Worm (Caenorhabditis elegans) whole organism, L4 larva: ENCODE data around the gene R06F6.12.

ENCODE experiments used
- ceh-62 ChIP-seq: sonication (generic microtip); optimal IDR thresholded peaks from 2 replicates; lab custom pipeline; 2017; ENCODE audit warnings: missing biosample characterization, missing genetic modification characterization
- cey-2 ChIP-seq: sonication (generic microtip); optimal IDR thresholded peaks from 3 replicates; lab custom pipeline; 2017; ENCODE audit warnings: missing genetic modification characterization, mild to moderate bottlenecking, missing compliant biosample characterization, antibody characterized with exemption, borderline replicate concordance; ENCODE audit not compliant: insufficient read depth
- fkh-10 ChIP-seq: fragments of 150-350 bp; optimal IDR thresholded peaks from 2 replicates; lab custom pipeline; 2014; ENCODE audit warnings: missing biosample characterization, missing genetic modification reagents, missing genetic modification characterization
- mes-2 ChIP-seq: sonication (generic microtip); optimal IDR thresholded peaks from 2 replicates; lab custom pipeline; 2016; ENCODE audit warnings: missing genotype, mild to moderate bottlenecking, missing genetic modification characterization, missing compliant biosample characterization; ENCODE audit not compliant: poor library complexity, severe bottlenecking
- nhr-28 ChIP-seq: fragments of 150-350 bp; optimal IDR thresholded peaks from 2 replicates; lab custom pipeline; 2014; ENCODE audit warnings: missing biosample characterization, missing genetic modification characterization
- tag-97 ChIP-seq: fragments of 200-800 bp; sonication (Bioruptor generic); IDR thresholded peaks from 2 replicates; pipeline ENCODE4 v1.3.6; 2022; ENCODE audit warnings: missing genetic modification characterization, missing compliant biosample characterization
- unc-62 ChIP-seq, 3 experiments: fragments of 150-350 bp in 1 of 3; sonication (generic microtip); optimal IDR thresholded peaks in 2 of 3; peaks in 1 of 3; 1 replicate in 1 of 3; 2 replicates in 2 of 3; lab custom pipeline; 2014 to 2017; ENCODE audit warnings: missing biosample characterization in 3 of 3, missing genetic modification characterization in 3 of 3, missing genetic modification reagents in 3 of 3, missing genotype in 1 of 3
- zag-1 ChIP-seq: fragments of 150-350 bp; optimal IDR thresholded peaks from 2 replicates; lab custom pipeline; 2014; ENCODE audit warnings: missing biosample characterization, missing genetic modification characterization

DNA sequence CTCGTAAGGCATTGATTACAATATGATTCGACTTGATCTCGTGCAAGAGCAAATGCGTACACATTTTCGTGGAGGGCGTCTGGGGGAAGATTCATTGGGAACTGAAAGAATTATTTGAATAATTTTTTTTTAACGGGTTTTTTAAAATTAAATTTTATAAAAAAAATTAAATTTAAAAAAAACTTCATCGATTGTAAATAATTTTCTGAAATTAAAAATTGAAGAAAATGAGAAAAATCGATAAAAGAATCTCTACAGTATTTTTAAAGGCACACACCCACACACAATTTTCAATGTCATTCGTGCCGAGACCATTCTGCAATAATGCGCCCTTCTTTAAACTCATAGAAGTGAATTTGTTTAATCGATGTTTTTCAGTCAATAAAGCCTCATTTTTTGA, 27.7 kb downstream of the R06F6.12 start, which contains the start of gene set-14:
- TF ChIP-seq zag-1 (tag; lab: Kevin White, UChicago) = no peak
- no peak for TF ChIP-seq nhr-28 (tag; lab: Kevin White, UChicago)
- no peak for TF ChIP-seq cey-2 (tag; lab: Kevin White, UChicago)
- no peak for TF ChIP-seq ceh-62 (tag; lab: Kevin White, UChicago)
- TF ChIP-seq tag-97 (GFP tag; lab: Robert Waterston, UW) = no peak
- TF ChIP-seq unc-62 (GFP tag; optimal IDR thresholded peaks at IDR 0.05 in 1 of 2; lab: Kevin White, UChicago) = no peak
- no peak for TF ChIP-seq unc-62 (tag; optimal IDR thresholded peaks at IDR 0.05; lab: Kevin White, UChicago)
- no peak for TF ChIP-seq mes-2 (tag; lab: Kevin White, UChicago)
- TF ChIP-seq fkh-10 = no peak
